Fruit fly (Drosophila melanogaster): ENCODE measurements around the gene whe.
A peak's percentile ranks its signal among the peaks of the same experiment; 100 is the strongest.

Gene whe

dm6 chrX:21375595-21376047, 27.0 kb downstream of the whe start (continued):
- TF ChIP-seq Stat92E (GFP tag; optimal IDR thresholded peaks at IDR 0.05) = no peak
- no peak for TF ChIP-seq slp2 (GFP tag; optimal IDR thresholded peaks at IDR 0.05)
- peak; percentile 60 for TF ChIP-seq Hmr (GFP tag; optimal IDR thresholded peaks at IDR 0.05)
- TF ChIP-seq CG13424 (tag; optimal IDR thresholded peaks at IDR 0.05) = peak; percentile 57
- peak; percentile 16; the same call in 1 of the 2 replicates for TF ChIP-seq CG10366 (GFP tag; IDR thresholded peaks at IDR 0.05)
- TF ChIP-seq sisA (GFP tag; IDR thresholded peaks at IDR 0.05) = no peak
- peak; percentile 7 for TF ChIP-seq org-1 (GFP tag; optimal IDR thresholded peaks at IDR 0.05)
- TF ChIP-seq nom (GFP tag; optimal IDR thresholded peaks at IDR 0.05) = no peak
- TF ChIP-seq kay (GFP tag; optimal IDR thresholded peaks at IDR 0.05) = no peak
- no peak for TF ChIP-seq chif (GFP tag; optimal IDR thresholded peaks at IDR 0.05)
- no peak for TF ChIP-seq disco-r (GFP tag; optimal IDR thresholded peaks at IDR 0.05)
- TF ChIP-seq CG17612 (GFP tag; IDR thresholded peaks at IDR 0.05) = no peak
- peak; percentile 59 for TF ChIP-seq Fer1 (GFP tag; optimal IDR thresholded peaks at IDR 0.05)
- TF ChIP-seq salm (tag; optimal IDR thresholded peaks at IDR 0.05) = no peak
- peak; percentile 47 for TF ChIP-seq CG18262 (tag; optimal IDR thresholded peaks at IDR 0.05)
- TF ChIP-seq CG8924 (tag; optimal IDR thresholded peaks at IDR 0.05) = peak; percentile 59
- TF ChIP-seq CG7839 (tag; optimal IDR thresholded peaks at IDR 0.05) = peak; percentile 60
- TF ChIP-seq HLH54F (GFP tag; optimal IDR thresholded peaks at IDR 0.05) = no peak
- TF ChIP-seq CG12659 (GFP tag; optimal IDR thresholded peaks at IDR 0.05) = peak; percentile 51
- TF ChIP-seq chinmo (GFP tag; IDR thresholded peaks at IDR 0.05; ENCODE audit: partially characterized antibody) = no peak
- TF ChIP-seq MESR4 (GFP tag; optimal IDR thresholded peaks at IDR 0.05) = no peak
- no peak for TF ChIP-seq CG15269 (tag; optimal IDR thresholded peaks at IDR 0.05)
- TF ChIP-seq bowl (GFP tag; IDR thresholded peaks at IDR 0.05) = no peak
- peak; percentile 40 for TF ChIP-seq Hr3 (GFP tag; optimal IDR thresholded peaks at IDR 0.05)
- peak; percentile 57 for TF ChIP-seq Rfx (GFP tag; IDR thresholded peaks at IDR 0.05)
- no peak for TF ChIP-seq zfh1 (GFP tag; IDR thresholded peaks at IDR 0.05)
- TF ChIP-seq CG1647 (GFP tag; optimal IDR thresholded peaks at IDR 0.05) = no peak
- TF ChIP-seq CG31224 (GFP tag; IDR thresholded peaks at IDR 0.05) = no peak
- TF ChIP-seq pum (GFP tag; optimal IDR thresholded peaks at IDR 0.05) = no peak
- no peak for TF ChIP-seq Kr (GFP tag; optimal IDR thresholded peaks at IDR 0.05)
- TF ChIP-seq CG32532 (GFP tag; IDR thresholded peaks at IDR 0.05) = peak; percentile 59
- no peak for TF ChIP-seq sna (GFP tag; IDR thresholded peaks at IDR 0.05; ENCODE audit: partially characterized antibody)
- peak in 1 of 2 experiments; percentile 8 for TF ChIP-seq Eip74EF (GFP tag; optimal IDR thresholded peaks at IDR 0.05)
- no peak for TF ChIP-seq esg (GFP tag; conservative IDR thresholded peaks at IDR 0.05)
- peak; percentile 11 for TF ChIP-seq CG15011 (GFP tag; optimal IDR thresholded peaks at IDR 0.05)
- TF ChIP-seq CG4820 (GFP tag; optimal IDR thresholded peaks at IDR 0.05) = no peak
- no peak for TF ChIP-seq her (GFP tag; optimal IDR thresholded peaks at IDR 0.05)
- no peak for TF ChIP-seq zen (tag; optimal IDR thresholded peaks at IDR 0.05)
- TF ChIP-seq fd102C (GFP tag; optimal IDR thresholded peaks at IDR 0.05) = no peak
- no peak for TF ChIP-seq Dll (GFP tag; IDR thresholded peaks at IDR 0.05; ENCODE audit: partially characterized antibody)
- no peak for TF ChIP-seq Adf1 (GFP tag; IDR thresholded peaks at IDR 0.05)
- TF ChIP-seq CG3163 (GFP tag; optimal IDR thresholded peaks at IDR 0.05) = no peak
- TF ChIP-seq dysf (GFP tag; IDR thresholded peaks at IDR 0.05) = peak; percentile 40; the same call in 1 of the 3 replicates
- no peak for TF ChIP-seq h (optimal IDR thresholded peaks at IDR 0.05)
- TF ChIP-seq CG13775 (GFP tag; optimal IDR thresholded peaks at IDR 0.05) = peak; percentile 19
- no peak for TF ChIP-seq gce (GFP tag; IDR thresholded peaks at IDR 0.05)
- TF ChIP-seq so (GFP tag; IDR thresholded peaks at IDR 0.05) = 0 out of 3 replicates have a peak, but pooled peaks have one; percentile 41
- TF ChIP-seq B-H2 (GFP tag; optimal IDR thresholded peaks at IDR 0.05) = no peak
- no peak for TF ChIP-seq Ets97D (GFP tag; optimal IDR thresholded peaks at IDR 0.05)
- no peak for TF ChIP-seq Poxn (GFP tag; IDR thresholded peaks at IDR 0.05)
- TF ChIP-seq sima (GFP tag; optimal IDR thresholded peaks at IDR 0.05) = no peak

All from whole organism, embryonic.